Worm (Caenorhabditis elegans) whole organism, young adult: Measurements from ENCODE around the gene gpa-11.

ENCODE experiments used
- C06A6.2 ChIP-seq: fragments of 200-800 bp; sonication (Bioruptor generic); conservative IDR thresholded peaks from 2 replicates; pipeline ENCODE4 v1.3.6; 2022; ENCODE audit warnings: missing genetic modification characterization, missing compliant biosample characterization
- D2030.7 ChIP-seq: fragments of 200-800 bp; sonication (Bioruptor generic); IDR thresholded peaks from 2 replicates; pipeline ENCODE4 v1.3.6; 2022; ENCODE audit warnings: missing genetic modification reagents, missing genetic modification characterization, missing compliant biosample characterization
- F33H1.4 ChIP-seq: fragments of 200-800 bp; sonication (Bioruptor generic); IDR thresholded peaks from 2 replicates; pipeline ENCODE4 v1.3.6; 2022; ENCODE audit warnings: missing genetic modification reagents, missing genetic modification characterization, missing compliant biosample characterization
- F49E8.2 ChIP-seq: sonication (generic microtip); optimal IDR thresholded peaks from 3 replicates; lab custom pipeline; 2017; ENCODE audit warnings: missing genetic modification characterization, mild to moderate bottlenecking, missing compliant biosample characterization, antibody characterized with exemption, moderate library complexity; ENCODE audit not compliant: insufficient read depth
- F55B11.4 ChIP-seq: sonication (generic microtip); optimal IDR thresholded peaks from 2 replicates; lab custom pipeline; 2016; ENCODE audit warnings: missing compliant biosample characterization, missing genetic modification characterization, borderline replicate concordance; ENCODE audit not compliant: insufficient read depth
- F57A8.1 ChIP-seq: fragments of 200-800 bp; sonication (Bioruptor generic); optimal IDR thresholded peaks from 2 replicates; lab custom pipeline; 2018; ENCODE audit warnings: mild to moderate bottlenecking, missing genetic modification characterization, moderate library complexity, missing compliant biosample characterization
- T07F8.4 ChIP-seq: sonication (generic microtip); optimal IDR thresholded peaks from 2 replicates; lab custom pipeline; 2016; ENCODE audit warnings: mild to moderate bottlenecking, missing genetic modification characterization, moderate library complexity, missing compliant biosample characterization
- Y56A3A.18 ChIP-seq: fragments of 200-800 bp; sonication (Bioruptor generic); IDR thresholded peaks from 2 replicates; pipeline ENCODE4 v1.3.6; 2022; ENCODE audit warnings: missing genetic modification reagents, missing genetic modification characterization, missing compliant biosample characterization
- Y79H2A.3 ChIP-seq: fragments of 200-800 bp; sonication (Bioruptor generic); conservative IDR thresholded peaks from 2 replicates; pipeline ENCODE4 v1.3.6; 2022; ENCODE audit warnings: missing genetic modification reagents, missing genetic modification characterization, missing compliant biosample characterization
- ZK185.1 ChIP-seq: sonication (generic microtip); optimal IDR thresholded peaks from 2 replicates; lab custom pipeline; 2016; ENCODE audit warnings: mild to moderate bottlenecking, missing genetic modification characterization, missing compliant biosample characterization; ENCODE audit not compliant: poor library complexity, severe bottlenecking
- ama-1 ChIP-seq, 3 experiments: fragments of 150-350 bp in 1 of 3; sonication (generic microtip) in 2 of 3; optimal IDR thresholded peaks; 2 replicates each; lab custom pipeline; 2014 to 2018; ENCODE audit warnings: missing biosample characterization in 2 of 3, missing genetic modification characterization in 2 of 3, missing genetic modification reagents in 2 of 3
- aptf-2 ChIP-seq: fragments of 200-800 bp; sonication (Bioruptor generic); conservative IDR thresholded peaks from 2 replicates; pipeline ENCODE4 v1.3.6; 2022; ENCODE audit warnings: missing genetic modification reagents, missing genetic modification characterization, missing compliant biosample characterization
- atf-7 ChIP-seq: sonication (generic microtip); optimal IDR thresholded peaks from 2 replicates; lab custom pipeline; 2017; ENCODE audit warnings: mild to moderate bottlenecking, missing genetic modification characterization, missing compliant biosample characterization
- bed-2 ChIP-seq: fragments of 200-800 bp; sonication (Bioruptor generic); IDR thresholded peaks from 2 replicates; pipeline ENCODE4 v1.3.6; 2022; ENCODE audit warnings: missing genetic modification reagents, missing genetic modification characterization, missing compliant biosample characterization
- ccch-3 ChIP-seq: fragments of 200-800 bp; sonication (Bioruptor generic); optimal IDR thresholded peaks from 2 replicates; lab custom pipeline; 2018; ENCODE audit warnings: mild to moderate bottlenecking, missing genetic modification characterization, missing compliant biosample characterization
- cebp-2 ChIP-seq: fragments of 200-800 bp; sonication (Bioruptor generic); IDR thresholded peaks from 2 replicates; pipeline ENCODE4 v1.3.6; 2022; ENCODE audit warnings: missing genetic modification characterization, missing compliant biosample characterization
- ceh-58 ChIP-seq: fragments of 200-800 bp; sonication (Bioruptor generic); IDR thresholded peaks from 2 replicates; pipeline ENCODE4 v1.3.6; 2022; ENCODE audit warnings: missing genetic modification characterization, missing compliant biosample characterization
- ceh-91 ChIP-seq: fragments of 200-800 bp; sonication (Bioruptor generic); IDR thresholded peaks from 2 replicates; pipeline ENCODE4 v1.3.6; 2022; ENCODE audit warnings: missing genetic modification reagents, missing genetic modification characterization, missing compliant biosample characterization
- efl-1 ChIP-seq: fragments of 150-350 bp; optimal IDR thresholded peaks from 2 replicates; lab custom pipeline; 2014; ENCODE audit warnings: missing biosample characterization, missing genetic modification reagents, missing genetic modification characterization
- egl-18 ChIP-seq: fragments of 200-800 bp; sonication (Bioruptor generic); IDR thresholded peaks from 2 replicates; pipeline ENCODE4 v1.3.6; 2022; ENCODE audit warnings: missing genetic modification reagents, missing genetic modification characterization, missing compliant biosample characterization
- hlh-12 ChIP-seq: sonication (generic microtip); optimal IDR thresholded peaks from 2 replicates; lab custom pipeline; 2016; ENCODE audit warnings: missing genetic modification characterization, missing compliant biosample characterization
- hmg-20 ChIP-seq: fragments of 200-800 bp; sonication (Bioruptor generic); IDR thresholded peaks from 2 replicates; pipeline ENCODE4 v1.3.6; 2022; ENCODE audit warnings: missing genetic modification reagents, missing genetic modification characterization, missing compliant biosample characterization
- lin-40 ChIP-seq: sonication (generic microtip); optimal IDR thresholded peaks from 2 replicates; lab custom pipeline; 2016; ENCODE audit warnings: missing genetic modification characterization, mild to moderate bottlenecking, missing compliant biosample characterization, missing genotype, missing genetic modification reagents
- lin-54 ChIP-seq: fragments of 200-800 bp; sonication (Bioruptor generic); optimal IDR thresholded peaks from 2 replicates; lab custom pipeline; 2018; ENCODE audit warnings: mild to moderate bottlenecking, missing genetic modification characterization, missing compliant biosample characterization
- lir-1 ChIP-seq: fragments of 200-800 bp; sonication (Bioruptor generic); conservative IDR thresholded peaks from 2 replicates; pipeline ENCODE4 v1.3.6; 2022; ENCODE audit warnings: missing genetic modification reagents, missing genetic modification characterization, missing compliant biosample characterization
- lsl-1 ChIP-seq: fragments of 200-800 bp; sonication (Bioruptor generic); optimal IDR thresholded peaks from 2 replicates; lab custom pipeline; 2018; ENCODE audit warnings: mild to moderate bottlenecking, missing genetic modification characterization, moderate library complexity, missing compliant biosample characterization
- madf-6 ChIP-seq: fragments of 200-800 bp; sonication (Bioruptor generic); IDR thresholded peaks from 2 replicates; pipeline ENCODE4 v1.3.6; 2022; ENCODE audit warnings: missing genetic modification reagents, missing genetic modification characterization, missing compliant biosample characterization
- madf-8 ChIP-seq: fragments of 200-800 bp; sonication (Bioruptor generic); conservative IDR thresholded peaks from 2 replicates; pipeline ENCODE4 v1.3.6; 2022; ENCODE audit warnings: missing genetic modification reagents, missing genetic modification characterization, missing compliant biosample characterization
- nhr-80 ChIP-seq: sonication (generic microtip); optimal IDR thresholded peaks from 2 replicates; lab custom pipeline; 2016; ENCODE audit warnings: missing genetic modification characterization, missing compliant biosample characterization
- nhr-90 ChIP-seq: sonication (generic microtip); optimal IDR thresholded peaks from 2 replicates; lab custom pipeline; 2016; ENCODE audit warnings: missing genotype, mild to moderate bottlenecking, missing genetic modification characterization, missing compliant biosample characterization
- repo-1 ChIP-seq: sonication (generic microtip); optimal IDR thresholded peaks from 2 replicates; lab custom pipeline; 2017; ENCODE audit warnings: mild to moderate bottlenecking, missing genetic modification characterization, missing compliant biosample characterization
- xnd-1 ChIP-seq: sonication (generic microtip); optimal IDR thresholded peaks from 2 replicates; lab custom pipeline; 2016; ENCODE audit warnings: missing genotype, missing genetic modification reagents, missing genetic modification characterization, missing compliant biosample characterization
- ztf-18 ChIP-seq: sonication (generic microtip); optimal IDR thresholded peaks from 2 replicates; lab custom pipeline; 2016; ENCODE audit warnings: missing genotype, mild to moderate bottlenecking, missing genetic modification characterization, missing compliant biosample characterization
- ztf-22 ChIP-seq: fragments of 200-800 bp; sonication (Bioruptor generic); optimal IDR thresholded peaks from 2 replicates; lab custom pipeline; 2018; ENCODE audit warnings: mild to moderate bottlenecking, missing genetic modification characterization, moderate library complexity, missing compliant biosample characterization

Gene gpa-11

DNA sequence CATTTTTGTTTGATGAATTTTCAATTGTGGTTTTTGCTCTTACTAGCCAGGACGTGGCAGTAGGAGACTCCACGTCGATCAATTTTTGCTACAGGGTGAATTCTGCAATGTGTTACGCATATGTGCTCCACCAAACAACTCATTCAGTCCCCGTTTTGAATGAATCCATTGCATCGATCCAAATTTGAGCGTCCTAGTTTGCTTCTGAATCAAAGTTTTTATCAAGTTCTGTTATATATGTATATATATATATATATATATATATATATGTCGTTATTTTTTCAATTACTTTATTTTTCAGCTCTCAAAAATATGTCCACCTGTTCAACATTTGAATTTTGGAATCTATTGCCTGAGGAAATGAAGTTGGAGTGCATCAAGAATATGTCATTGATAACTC, 35.9 kb upstream of the gpa-11 start, which contains the start of gene F31D5.7:
TSS of gene F31D5.7 (plus strand) at position 301 of the 400 bp plus-strand sequence.
- no peak for TF ChIP-seq ZK185.1 (tag; lab: Kevin White, UChicago)

DNA sequence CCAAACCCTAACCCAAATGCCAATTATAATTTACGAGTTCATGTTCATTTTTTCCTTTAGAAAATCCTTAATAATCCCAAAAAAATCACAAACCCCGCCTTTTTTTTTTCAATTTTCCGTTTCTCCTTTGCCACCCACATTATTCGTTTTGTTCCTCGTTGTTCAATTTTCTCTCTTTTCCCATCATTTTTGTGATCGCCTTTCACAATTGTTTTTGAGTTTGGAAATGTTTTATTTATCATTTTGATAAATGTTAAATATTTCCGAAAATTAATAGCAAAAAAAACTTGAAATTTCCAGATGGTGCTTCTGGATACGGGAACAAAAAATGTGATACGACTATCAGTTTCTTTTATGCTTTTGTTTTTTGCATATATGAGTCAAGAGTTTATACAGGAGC, 31.7 kb upstream of the gpa-11 start, which contains the start of gene F31D5.2:
TSS of gene F31D5.2 (plus strand) at position 301 of the 400 bp plus-strand sequence.
- TF ChIP-seq lin-54 (GFP tag; lab: Kevin White, UChicago) (no peak), hlh-12 (tag; lab: Kevin White, UChicago) (no peak), ztf-18 (tag; lab: Kevin White, UChicago) (no peak), efl-1 (GFP tag; lab: Kevin White, UChicago) (no peak), egl-18 (GFP tag; lab: Robert Waterston, UW) (no peak), Y79H2A.3 (GFP tag; lab: Robert Waterston, UW) (no peak), lir-1 (GFP tag; lab: Robert Waterston, UW) (no peak), bed-2 (no peak), ZK185.1 (tag; lab: Kevin White, UChicago) (no peak), ztf-22 (GFP tag; lab: Kevin White, UChicago) (no peak), nhr-80 (tag; lab: Kevin White, UChicago) (no peak), atf-7 (tag; lab: Kevin White, UChicago) (no peak), F55B11.4 (tag; lab: Kevin White, UChicago) (no peak), lin-40 (no peak), ama-1 (optimal IDR thresholded peaks at IDR 0.05; lab: Kevin White, UChicago) (no peak), ama-1 (GFP tag; optimal IDR thresholded peaks at IDR 0.05; lab: Kevin White, UChicago) (no peak), ccch-3 (GFP tag; lab: Kevin White, UChicago) (no peak), C06A6.2 (GFP tag; lab: Robert Waterston, UW) (no peak), nhr-90 (tag; lab: Kevin White, UChicago) (no peak)

DNA sequence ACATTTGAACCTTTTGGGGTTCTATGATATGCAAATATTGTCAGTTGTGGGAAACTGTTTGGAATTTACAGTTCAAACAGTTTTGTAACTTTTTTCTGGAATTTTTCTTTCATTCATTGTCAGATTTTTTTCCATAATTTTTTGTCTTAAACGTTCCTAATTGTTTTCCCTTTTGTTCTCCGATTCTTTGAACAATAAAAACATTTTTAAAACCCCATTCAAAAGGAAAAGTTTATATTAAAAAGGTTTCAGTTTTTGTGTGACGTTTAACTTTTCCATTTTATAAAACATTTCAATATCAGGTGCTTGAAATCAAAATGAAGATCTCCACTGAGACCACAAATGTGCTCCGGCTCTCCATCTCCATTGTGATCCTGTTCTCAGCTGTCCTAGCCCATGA, 27.9 kb upstream of the gpa-11 start, which contains the start of gene F31D5.1:
TSS of gene F31D5.1 (plus strand) at position 301 of the 400 bp plus-strand sequence.
- TF ChIP-seq T07F8.4 (tag; lab: Kevin White, UChicago), result no peak
- no peak for TF ChIP-seq cebp-2 (GFP tag; lab: Robert Waterston, UW)
- no peak for TF ChIP-seq ceh-58 (GFP tag; lab: Robert Waterston, UW)

- TF ChIP-seq F49E8.2 (tag; lab: Kevin White, UChicago) (peak; percentile 25), madf-6 (GFP tag; lab: Robert Waterston, UW) (peak; percentile 96), C06A6.2 (GFP tag; lab: Robert Waterston, UW) (no peak), aptf-2 (GFP tag; lab: Robert Waterston, UW) (no peak), xnd-1 (tag; lab: Kevin White, UChicago) (peak; percentile 96), madf-8 (peak; percentile 92), Y56A3A.18 (GFP tag; lab: Robert Waterston, UW) (no peak), ceh-91 (GFP tag; lab: Robert Waterston, UW) (peak; percentile 82), efl-1 (GFP tag; lab: Kevin White, UChicago) (peak; percentile 41), lin-54 (GFP tag; lab: Kevin White, UChicago) (peak; percentile 50), lsl-1 (peak; percentile 95), F33H1.4 (GFP tag; lab: Robert Waterston, UW) (peak; percentile 92), repo-1 (tag; lab: Kevin White, UChicago) (no peak), hmg-20 (GFP tag; lab: Robert Waterston, UW) (no peak), F57A8.1 (GFP tag; lab: Kevin White, UChicago) (no peak), D2030.7 (GFP tag; lab: Robert Waterston, UW) (peak; percentile 65; the same call in 1 of the 2 replicates), lin-40 (no peak)
These were observed 24.5 kb upstream of the gpa-11 start for ce11 chrII:4222469-4222868.
